Worm (Caenorhabditis elegans): ENCODE results near the gene denn-4.

denn-4 gene

DNA sequence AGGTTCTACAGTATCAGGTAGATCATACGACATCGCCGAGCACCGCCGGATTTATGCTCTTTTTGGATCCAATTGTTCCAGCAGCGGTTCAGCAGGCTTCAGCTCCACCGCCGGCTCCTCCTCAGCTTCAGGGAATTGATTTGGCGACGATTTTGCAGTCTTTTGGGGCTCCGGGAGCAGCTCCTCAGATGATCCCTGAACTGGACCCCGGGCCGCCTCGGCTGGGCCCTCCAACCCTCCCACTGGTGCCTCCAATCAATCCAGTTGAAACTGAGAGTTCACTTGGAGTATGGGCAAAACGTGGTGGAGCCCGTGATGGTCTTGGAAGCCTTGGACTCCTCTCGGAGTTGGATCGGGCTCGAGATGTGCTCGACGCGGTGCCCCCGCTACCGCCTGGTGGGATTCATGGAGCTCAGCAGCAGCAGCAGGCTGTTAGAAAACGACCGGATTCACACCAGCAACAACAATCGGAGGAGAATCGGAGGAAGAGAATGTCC is 67.1 kb downstream of the denn-4 start:
- TF ChIP-seq aha-1 (tag) (peak; percentile 91), nhr-6 (tag; optimal IDR thresholded peaks at IDR 0.05) (no peak), set-16 (GFP tag; IDR thresholded peaks at IDR 0.05) (peak; percentile 93), ctbp-1 (GFP tag; IDR thresholded peaks at IDR 0.05) (0 out of 2 replicates have a peak, but pooled peaks have one; percentile 11)

DNA sequence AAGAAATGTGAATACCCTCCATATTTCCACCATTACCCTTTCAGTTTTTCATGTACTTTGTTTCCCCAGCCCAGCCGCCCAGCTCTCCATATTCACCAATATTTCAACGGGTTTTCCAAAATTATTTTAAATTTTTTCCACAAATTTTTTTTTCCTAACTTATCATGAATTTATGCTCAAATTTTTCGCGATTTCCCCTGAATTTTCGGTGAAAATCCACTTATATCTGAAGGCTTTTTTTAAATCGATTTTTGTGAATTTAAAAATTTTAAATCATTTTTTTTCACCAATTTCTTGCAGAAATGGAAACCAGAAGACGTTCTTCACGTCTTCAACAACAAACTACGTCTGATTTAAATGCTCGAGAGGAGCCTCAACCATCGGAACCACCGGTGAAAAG is 69.0 kb downstream of the denn-4 start, which contains the start of gene xpc-1:
Gene xpc-1, plus strand, starts transcription at position 301 of the 400 bp plus-strand sequence.
- no peak for TF ChIP-seq D1046.2 (GFP tag; IDR thresholded peaks at IDR 0.05)
- no peak for TF ChIP-seq madf-5 (GFP tag; IDR thresholded peaks at IDR 0.05)
- TF ChIP-seq ces-1 (GFP tag; optimal IDR thresholded peaks at IDR 0.05), result no peak
- no peak for TF ChIP-seq lin-1 (GFP tag; IDR thresholded peaks at IDR 0.05)
- no peak for TF ChIP-seq gei-8 (GFP tag; optimal IDR thresholded peaks at IDR 0.05)
- TF ChIP-seq zip-11 (GFP tag; IDR thresholded peaks at IDR 0.05), result no peak
- TF ChIP-seq ceh-20 (GFP tag; IDR thresholded peaks at IDR 0.05), result no peak
- TF ChIP-seq lim-7 (GFP tag; IDR thresholded peaks at IDR 0.05), result no peak
- TF ChIP-seq ceh-82 (tag; optimal IDR thresholded peaks at IDR 0.05), result no peak
- no peak for TF ChIP-seq nhr-41 (GFP tag; IDR thresholded peaks at IDR 0.05)
- TF ChIP-seq lin-15B (tag; optimal IDR thresholded peaks at IDR 0.05), result no peak
- no peak for TF ChIP-seq zag-1 (tag; optimal IDR thresholded peaks at IDR 0.05)
- no peak for TF ChIP-seq nhr-48 (tag; optimal IDR thresholded peaks at IDR 0.05)
- no peak for TF ChIP-seq ZK337.2 (GFP tag; IDR thresholded peaks at IDR 0.05)
- no peak for TF ChIP-seq dpl-1 (GFP tag; optimal IDR thresholded peaks at IDR 0.05)
- TF ChIP-seq jun-1 (tag; optimal IDR thresholded peaks at IDR 0.05), result no peak
- TF ChIP-seq mxl-2 (GFP tag; conservative IDR thresholded peaks at IDR 0.05), result no peak
- TF ChIP-seq nhr-6 (tag; optimal IDR thresholded peaks at IDR 0.05), result no peak
